Worm (Caenorhabditis elegans): Measurements from ENCODE around the gene tbck-1.
A peak's percentile ranks its signal among the peaks of the same experiment; 100 is the strongest.

The tbck-1 gene

ce11 chrII:4800524-4800923 is 27.8 kb upstream of the tbck-1 start:
- TF ChIP-seq F13H6.1 (tag; optimal IDR thresholded peaks at IDR 0.05) (no peak), peb-1 (tag; optimal IDR thresholded peaks at IDR 0.05) (no peak), R02D3.7 (tag; optimal IDR thresholded peaks at IDR 0.05) (no peak), ceh-16 (tag; optimal IDR thresholded peaks at IDR 0.05) (no peak), lin-11 (tag; optimal IDR thresholded peaks at IDR 0.05) (no peak), ztf-11 (tag; optimal IDR thresholded peaks at IDR 0.05) (no peak), ama-1 (optimal IDR thresholded peaks at IDR 0.05) (no peak), lsy-2 (tag; optimal IDR thresholded peaks at IDR 0.05) (no peak), elt-1 (tag; optimal IDR thresholded peaks at IDR 0.05) (no peak), nhr-10 (tag; optimal IDR thresholded peaks at IDR 0.05) (no peak), unc-62 (GFP tag; optimal IDR thresholded peaks at IDR 0.05) (no peak), ztf-4 (tag; optimal IDR thresholded peaks at IDR 0.05) (no peak), nhr-6 (tag; optimal IDR thresholded peaks at IDR 0.05) (no peak)

ce11 chrII:4802917-4803316 is 25.4 kb upstream of the tbck-1 start:
- TF ChIP-seq nhr-129 (tag; optimal IDR thresholded peaks at IDR 0.05) = no peak
- TF ChIP-seq crh-2 (tag; optimal IDR thresholded peaks at IDR 0.05) = peak; percentile 24
- TF ChIP-seq nhr-21 (tag; optimal IDR thresholded peaks at IDR 0.05) = no peak
- TF ChIP-seq fos-1 (tag; optimal IDR thresholded peaks at IDR 0.05) = peak; percentile 83
- peak; percentile 77 for TF ChIP-seq blmp-1 (tag; optimal IDR thresholded peaks at IDR 0.05; ENCODE audit: insufficient read depth)
- TF ChIP-seq mbf-1 (tag; optimal IDR thresholded peaks at IDR 0.05) = no peak

ce11 chrII:4805799-4806198 is 22.6 kb upstream of the tbck-1 start:
- TF ChIP-seq nhr-77 (tag; optimal IDR thresholded peaks at IDR 0.05) (no peak), nhr-237 (tag; optimal IDR thresholded peaks at IDR 0.05) (no peak), F13H6.1 (tag; optimal IDR thresholded peaks at IDR 0.05) (peak; percentile 35), nhr-6 (tag; optimal IDR thresholded peaks at IDR 0.05) (no peak), lsy-2 (tag; optimal IDR thresholded peaks at IDR 0.05) (peak in 1 of 2 experiments; percentile 40), peb-1 (tag; optimal IDR thresholded peaks at IDR 0.05) (no peak), ztf-11 (tag; optimal IDR thresholded peaks at IDR 0.05) (no peak), elt-1 (tag; optimal IDR thresholded peaks at IDR 0.05) (no peak), blmp-1 (tag; optimal IDR thresholded peaks at IDR 0.05; ENCODE audit: insufficient read depth) (no peak), fos-1 (tag; optimal IDR thresholded peaks at IDR 0.05) (no peak), egl-27 (tag; optimal IDR thresholded peaks at IDR 0.05) (no peak), elt-3 (tag; optimal IDR thresholded peaks at IDR 0.05) (no peak), nhr-10 (tag; optimal IDR thresholded peaks at IDR 0.05) (no peak), snpc-4 (tag; optimal IDR thresholded peaks at IDR 0.05) (no peak), C34F6.9 (tag; optimal IDR thresholded peaks at IDR 0.05) (no peak), crh-2 (tag; optimal IDR thresholded peaks at IDR 0.05) (no peak), sma-3 (GFP tag; optimal IDR thresholded peaks at IDR 0.05) (no peak), sma-9 (GFP tag; optimal IDR thresholded peaks at IDR 0.05) (peak; percentile 48), sma-9 (tag; optimal IDR thresholded peaks at IDR 0.05) (no peak), R02D3.7 (tag; optimal IDR thresholded peaks at IDR 0.05) (no peak), ama-1 (optimal IDR thresholded peaks at IDR 0.05) (no peak), sem-4 (tag; optimal IDR thresholded peaks at IDR 0.05) (no peak), nhr-129 (tag; optimal IDR thresholded peaks at IDR 0.05) (peak; percentile 16), alr-1 (tag; optimal IDR thresholded peaks at IDR 0.05) (no peak), nhr-23 (tag; optimal IDR thresholded peaks at IDR 0.05) (no peak), ceh-16 (tag; optimal IDR thresholded peaks at IDR 0.05) (no peak), zag-1 (tag; optimal IDR thresholded peaks at IDR 0.05) (no peak), ztf-4 (tag; optimal IDR thresholded peaks at IDR 0.05) (no peak), nhr-21 (tag; optimal IDR thresholded peaks at IDR 0.05) (no peak), lin-39 (tag; optimal IDR thresholded peaks at IDR 0.05) (no peak), nhr-12 (tag; optimal IDR thresholded peaks at IDR 0.05) (no peak)

- TF ChIP-seq Y55F3AM.14 (GFP tag; optimal IDR thresholded peaks at IDR 0.05) (peak; percentile 3), ceh-82 (tag; optimal IDR thresholded peaks at IDR 0.05) (no peak), unc-55 (GFP tag; optimal IDR thresholded peaks at IDR 0.05) (no peak), mab-5 (tag; optimal IDR thresholded peaks at IDR 0.05) (peak; percentile 68)
These were observed 22.1 kb upstream of the tbck-1 start for ce11 chrII:4806261-4806660.
